Worm (Caenorhabditis elegans): Measurements from ENCODE around the gene dyc-1.
A peak's percentile ranks its signal among the peaks of the same experiment; 100 is the strongest.

dyc-1 gene

DNA sequence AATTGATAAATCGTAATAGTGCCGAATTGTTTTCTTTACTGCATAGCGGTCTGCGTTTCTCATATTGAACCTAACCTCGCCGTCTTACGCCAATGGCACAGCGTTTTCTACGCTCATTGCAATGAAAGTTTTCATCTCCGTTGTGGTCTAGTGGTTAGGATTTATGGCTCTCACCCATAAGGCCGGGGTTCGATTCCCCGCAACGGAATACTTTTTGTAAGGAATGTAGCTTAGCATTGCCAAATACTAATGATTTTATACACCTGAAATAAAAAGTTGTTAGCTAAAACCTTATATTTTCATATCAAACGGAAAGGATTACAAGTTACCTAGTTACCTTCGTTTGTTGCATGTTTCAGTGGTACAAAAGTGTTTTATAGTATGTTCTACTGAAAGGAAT, 33.5 kb upstream of the dyc-1 start (continued):
- TF ChIP-seq hmg-1.2 (GFP tag; IDR thresholded peaks at IDR 0.05) (peak; percentile 87), B0035.1 (tag; optimal IDR thresholded peaks at IDR 0.05) (peak; percentile 35), nhr-80 (tag; optimal IDR thresholded peaks at IDR 0.05) (peak; percentile 41), T07F8.4 (tag; optimal IDR thresholded peaks at IDR 0.05) (peak; percentile 76), xnd-1 (tag; optimal IDR thresholded peaks at IDR 0.05) (no peak), rcor-1 (GFP tag; IDR thresholded peaks at IDR 0.05) (peak; percentile 84), lsl-1 (GFP tag; optimal IDR thresholded peaks at IDR 0.05) (no peak), ztf-22 (GFP tag; optimal IDR thresholded peaks at IDR 0.05) (no peak), F33H1.4 (GFP tag; IDR thresholded peaks at IDR 0.05) (no peak), nhr-179 (tag; optimal IDR thresholded peaks at IDR 0.05) (no peak), nfya-2 (GFP tag; IDR thresholded peaks at IDR 0.05) (no peak), gei-17 (GFP tag; optimal IDR thresholded peaks at IDR 0.05) (peak; percentile 68), chd-7 (tag; optimal IDR thresholded peaks at IDR 0.05) (peak; percentile 87), tlf-1 (GFP tag; optimal IDR thresholded peaks at IDR 0.05) (peak; percentile 56), F22D6.2 (tag; optimal IDR thresholded peaks at IDR 0.05) (peak; percentile 38), madf-8 (GFP tag; conservative IDR thresholded peaks at IDR 0.05) (no peak), F57A8.1 (GFP tag; optimal IDR thresholded peaks at IDR 0.05) (no peak), let-607 (tag; optimal IDR thresholded peaks at IDR 0.05) (peak; percentile 51 to 74), lin-26 (GFP tag; IDR thresholded peaks at IDR 0.05) (peak; percentile 89), ama-1 (optimal IDR thresholded peaks at IDR 0.05) (no peak), ama-1 (GFP tag; optimal IDR thresholded peaks at IDR 0.05) (peak in 1 of 2 experiments; percentile 57), rpc-1 (optimal IDR thresholded peaks at IDR 0.05) (peak; percentile 96), rpc-1 (tag; optimal IDR thresholded peaks at IDR 0.05) (peak; percentile 95), T26A5.8 (tag; optimal IDR thresholded peaks at IDR 0.05) (peak; percentile 10), zim-3 (tag; optimal IDR thresholded peaks at IDR 0.05) (peak; percentile 32), lin-40 (tag; optimal IDR thresholded peaks at IDR 0.05) (peak; percentile 90), nhr-27 (tag; optimal IDR thresholded peaks at IDR 0.05) (no peak), attf-6 (GFP tag; IDR thresholded peaks at IDR 0.05) (0 out of 2 replicates have a peak, but pooled peaks have one; percentile 48), Y79H2A.3 (GFP tag; conservative IDR thresholded peaks at IDR 0.05) (no peak), ceh-91 (GFP tag; IDR thresholded peaks at IDR 0.05) (no peak), bed-2 (GFP tag; IDR thresholded peaks at IDR 0.05) (no peak), ZK185.1 (tag; optimal IDR thresholded peaks at IDR 0.05; ENCODE audit: poor library complexity, severe bottlenecking) (peak; percentile 74), lin-54 (GFP tag; optimal IDR thresholded peaks at IDR 0.05) (no peak)

- TF ChIP-seq attf-5 (GFP tag; optimal IDR thresholded peaks at IDR 0.05): peak; percentile 12
- TF ChIP-seq F52B5.7 (tag; optimal IDR thresholded peaks at IDR 0.05): peak; percentile 19
- TF ChIP-seq zfh-2 (GFP tag; conservative IDR thresholded peaks at IDR 0.05): peak; percentile 45; the same call in 1 of the 2 replicates
- TF ChIP-seq hmg-1.2 (GFP tag; IDR thresholded peaks at IDR 0.05): peak; percentile 27; the same call in 1 of the 2 replicates
- TF ChIP-seq ama-1 (optimal IDR thresholded peaks at IDR 0.05): no peak
- TF ChIP-seq ama-1 (GFP tag; optimal IDR thresholded peaks at IDR 0.05): no peak
- TF ChIP-seq nhr-27 (tag; optimal IDR thresholded peaks at IDR 0.05): no peak
- 0 out of 2 replicates have a peak, but pooled peaks have one; percentile 37 for TF ChIP-seq nfyb-1 (GFP tag; IDR thresholded peaks at IDR 0.05)
- TF ChIP-seq ztf-3 (GFP tag; optimal IDR thresholded peaks at IDR 0.05): no peak
- no peak for TF ChIP-seq cebp-1 (GFP tag; IDR thresholded peaks at IDR 0.05)
- peak; percentile 47 for TF ChIP-seq cebp-1 (tag; optimal IDR thresholded peaks at IDR 0.05)
- peak; percentile 82 for TF ChIP-seq K12H6.12 (tag; optimal IDR thresholded peaks at IDR 0.05)
- peak; percentile 20; the same call in 1 of the 2 replicates for TF ChIP-seq rcor-1 (GFP tag; IDR thresholded peaks at IDR 0.05)
Measured at ce11 chrX:14016698-14017097, 32.6 kb upstream of the dyc-1 start.

Data from whole organism, young adult.